Worm (Caenorhabditis elegans) whole organism, L4/young adult: ENCODE data around the gene C03H5.3.

Experiments
- dao-5 ChIP-seq: sonication (generic microtip); optimal IDR thresholded peaks from 2 replicates; lab custom pipeline; 2016; ENCODE audit warnings: missing genotype, missing genetic modification characterization, moderate library complexity, missing compliant biosample characterization
- him-1 ChIP-seq: sonication (generic microtip); optimal IDR thresholded peaks from 2 replicates; lab custom pipeline; 2016; ENCODE audit warnings: missing genotype, missing genetic modification reagents, missing genetic modification characterization, missing compliant biosample characterization

ce11 chrII:423086-423485 is 37.2 kb downstream of the C03H5.3 start, which contains the start of gene C24H12.8:
- TF ChIP-seq him-1 (no peak), dao-5 (tag; lab: Kevin White, UChicago) (no peak)
